Worm (Caenorhabditis elegans) whole organism, midembryonic: ENCODE measurements around the gene C42D4.3.

Experiments
- T22C8.4 ChIP-seq: fragments of 200-800 bp; sonication (Bioruptor generic); IDR thresholded peaks from 2 replicates; pipeline ENCODE4 v1.3.6; 2022; ENCODE audit warnings: missing genetic modification characterization, missing compliant biosample characterization
- cog-1 ChIP-seq: sonication (generic microtip); optimal IDR thresholded peaks from 2 replicates; lab custom pipeline; 2016; ENCODE audit warnings: missing genetic modification characterization, missing compliant biosample characterization
- flt-1 ChIP-seq: fragments of 200-800 bp; sonication (Bioruptor generic); IDR thresholded peaks from 2 replicates; pipeline ENCODE4 v1.3.6; 2022; ENCODE audit warnings: missing genetic modification characterization, missing compliant biosample characterization
- klf-2 ChIP-seq: fragments of 200-800 bp; sonication (Bioruptor generic); conservative IDR thresholded peaks from 2 replicates; pipeline ENCODE4 v1.3.6; 2022; ENCODE audit warnings: missing genetic modification reagents, missing genetic modification characterization, missing compliant biosample characterization
- med-1 ChIP-seq: sonication (generic microtip); optimal IDR thresholded peaks from 2 replicates; lab custom pipeline; 2017; ENCODE audit warnings: missing genetic modification characterization, mild to moderate bottlenecking, missing compliant biosample characterization, antibody characterized with exemption, missing genetic modification reagents; ENCODE audit not compliant: insufficient read depth
- ref-1 ChIP-seq: fragments of 200-800 bp; sonication (Bioruptor generic); conservative IDR thresholded peaks from 2 replicates; pipeline ENCODE4 v1.3.6; 2022; ENCODE audit warnings: missing genetic modification reagents, missing genetic modification characterization, missing compliant biosample characterization
- tab-1 ChIP-seq: fragments of 200-800 bp; sonication (Bioruptor generic); IDR thresholded peaks from 2 replicates; pipeline ENCODE4 v1.3.6; 2022; ENCODE audit warnings: missing genetic modification characterization, missing compliant biosample characterization
- ztf-23 ChIP-seq: fragments of 200-800 bp; sonication (Bioruptor generic); IDR thresholded peaks from 2 replicates; pipeline ENCODE4 v1.3.6; 2022; ENCODE audit warnings: missing genetic modification reagents, missing genetic modification characterization, missing compliant biosample characterization
- ztf-29 ChIP-seq: fragments of 200-800 bp; sonication (Bioruptor generic); IDR thresholded peaks from 2 replicates; pipeline ENCODE4 v1.3.6; 2022; ENCODE audit warnings: missing genetic modification reagents, missing genetic modification characterization, missing compliant biosample characterization

The C42D4.3 gene

DNA sequence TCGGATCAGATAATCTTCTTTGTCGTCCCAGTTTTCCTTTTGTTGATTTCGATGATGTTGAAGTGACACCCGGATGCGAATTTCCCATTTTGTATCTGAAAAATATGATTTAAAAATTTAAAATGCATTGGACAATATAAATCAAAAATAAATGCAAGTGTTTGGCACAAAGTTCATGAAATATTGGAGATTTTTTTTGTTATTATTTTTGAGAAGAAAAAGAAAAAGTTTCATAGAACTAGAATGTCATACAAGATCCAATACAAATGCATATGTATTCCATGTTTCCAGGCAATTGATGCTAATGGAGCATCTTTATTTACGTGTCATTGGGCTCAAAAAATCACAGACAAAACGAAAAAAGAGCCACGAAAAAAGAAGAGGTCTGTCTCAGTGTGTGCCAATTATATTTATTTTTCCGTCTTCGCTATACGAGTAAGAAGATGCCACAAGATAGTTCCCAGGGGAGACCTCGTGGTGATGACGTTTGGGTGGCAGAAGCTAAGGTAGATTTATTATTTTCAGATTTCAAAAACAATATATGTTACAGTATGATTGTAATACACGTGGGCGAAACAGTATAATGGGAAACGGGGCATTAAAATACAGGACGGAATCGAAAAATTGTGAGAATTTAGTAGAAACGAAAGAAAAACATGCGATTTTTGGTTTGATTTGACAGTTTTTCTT is 40.5 kb downstream of the C42D4.3 start, which contains the start of the genes glb-23 and R13A1.1:
Gene glb-23 (minus strand): TSS at position 101 of the 690 bp plus-strand sequence.
Gene R13A1.1 (plus strand): TSS at position 640 of the 690 bp plus-strand sequence.
- TF ChIP-seq ref-1 (GFP tag; lab: Robert Waterston, UW) (no peak), med-1 (GFP tag; lab: Kevin White, UChicago) (no peak), ztf-23 (GFP tag; lab: Robert Waterston, UW) (no peak)

- TF ChIP-seq med-1 (GFP tag; lab: Kevin White, UChicago) (no peak), ref-1 (GFP tag; lab: Robert Waterston, UW) (no peak), ztf-29 (GFP tag; lab: Robert Waterston, UW) (no peak), T22C8.4 (no peak), tab-1 (no peak), cog-1 (no peak), klf-2 (GFP tag; lab: Robert Waterston, UW) (no peak), ztf-23 (GFP tag; lab: Robert Waterston, UW) (no peak), flt-1 (GFP tag; lab: Robert Waterston, UW) (no peak)
Observed at ce11 chrIV:7222088-7222487, 43.0 kb downstream of the C42D4.3 start.

- TF ChIP-seq ztf-23 (GFP tag; lab: Robert Waterston, UW) (no peak), tab-1 (no peak), klf-2 (GFP tag; lab: Robert Waterston, UW) (no peak), cog-1 (no peak)
Observed at ce11 chrIV:7227072-7227471, 48.0 kb downstream of the C42D4.3 start, which contains the start of gene R13A1.10. TSS of gene R13A1.10 (minus strand) at chrIV:7227172.

DNA sequence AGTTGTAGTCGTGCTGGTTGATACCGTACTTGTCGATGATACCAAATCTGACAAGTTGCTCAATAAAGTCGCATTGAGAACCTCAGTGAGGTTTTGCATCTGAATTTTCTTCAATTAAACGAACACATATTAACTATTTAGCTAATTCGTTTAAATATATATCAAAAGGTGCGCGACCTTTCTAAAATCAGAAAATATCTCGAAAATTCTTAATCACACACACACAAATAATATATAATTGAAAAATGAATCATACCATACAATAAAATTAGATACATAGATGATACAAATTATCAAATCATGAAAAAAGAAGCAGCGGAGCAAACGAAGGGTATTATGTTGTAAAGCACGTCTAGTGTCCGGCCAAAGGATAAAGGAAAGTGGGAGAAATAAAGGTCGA is 49.2 kb downstream of the C42D4.3 start, which contains the start of gene D2024.5:
Gene D2024.5 (minus strand): TSS at position 101 of the 400 bp plus-strand sequence.
- TF ChIP-seq flt-1 (GFP tag; lab: Robert Waterston, UW) (no peak), ref-1 (GFP tag; lab: Robert Waterston, UW) (no peak), ztf-29 (GFP tag; lab: Robert Waterston, UW) (no peak)
